Worm (Caenorhabditis elegans): Measurements from ENCODE around the gene F27E5.9.

- TF ChIP-seq lim-6 (tag; optimal IDR thresholded peaks at IDR 0.05) = no peak
- no peak for TF ChIP-seq dve-1 (tag; optimal IDR thresholded peaks at IDR 0.05)
Observed at ce11 chrII:10134285-10134995, at the start of gene F27E5.9.
